Fruit fly (Drosophila melanogaster) whole organism, prepupa: ENCODE results near the gene Ptip.

Experiments
- CG11902 ChIP-seq: fragments of 200-800 bp; sonication (Bioruptor generic); optimal IDR thresholded peaks from 3 replicates; lab custom pipeline; 2016; ENCODE audit warnings: missing biosample characterization, missing genetic modification characterization
- CG4318 ChIP-seq: fragments of 200-800 bp; sonication (Bioruptor generic); optimal IDR thresholded peaks from 3 replicates; lab custom pipeline; 2017; ENCODE audit warnings: missing biosample characterization, mild to moderate bottlenecking, missing genetic modification characterization
- CG6792 ChIP-seq: fragments of 200-800 bp; sonication (Bioruptor generic); optimal IDR thresholded peaks from 3 replicates; lab custom pipeline; 2016; ENCODE audit warnings: missing biosample characterization, missing genetic modification characterization
- net ChIP-seq: fragments of 200-800 bp; sonication (Bioruptor generic); optimal IDR thresholded peaks from 3 replicates; lab custom pipeline; 2016; ENCODE audit warnings: missing biosample characterization, missing genetic modification characterization
- topi ChIP-seq: fragments of 200-800 bp; sonication (Bioruptor generic); optimal IDR thresholded peaks from 3 replicates; lab custom pipeline; 2016; ENCODE audit warnings: missing biosample characterization, missing genetic modification characterization

dm6 chr3L:14037655-14038644 lies 9.0 kb upstream of the Ptip start:
- TF ChIP-seq CG6792 (GFP tag; lab: Kevin White, UChicago) = no peak
- no peak for TF ChIP-seq topi
- no peak for TF ChIP-seq CG4318 (GFP tag; lab: Kevin White, UChicago)
- TF ChIP-seq CG11902 (GFP tag; lab: Kevin White, UChicago) = no peak
- TF ChIP-seq net (GFP tag; lab: Kevin White, UChicago) = no peak
